Fruit fly (Drosophila melanogaster) S2 (cell line): Measurements from ENCODE around the gene Muc18B.

Experiments used
- CG8478 ChIP-seq: fragments of >200 bp; optimal IDR thresholded peaks from 2 replicates; lab custom pipeline; 2018
- CTCF ChIP-seq, 2 experiments: fragments of >200 bp; optimal IDR thresholded peaks; 2 replicates each; lab custom pipeline; 2018

The Muc18B gene

dm6 chrX:19240230-19240839, 25.0 kb downstream of the Muc18B start:
- no peak for TF ChIP-seq CTCF (optimal IDR thresholded peaks at IDR 0.05; lab: Kevin White, UChicago)
- TF ChIP-seq CG8478 (lab: Kevin White, UChicago), result no peak

dm6 chrX:19241790-19242373, 26.6 kb downstream of the Muc18B start, which contains the start of gene CG14196:
Gene CG14196 (minus strand): TSS chrX:19241840.
- TF ChIP-seq CTCF (optimal IDR thresholded peaks at IDR 0.05; lab: Kevin White, UChicago) (peak; percentile 31 to 42), CG8478 (lab: Kevin White, UChicago) (no peak)

dm6 chrX:19243379-19243834, 28.1 kb downstream of the Muc18B start, which contains the start of gene CG7889:
Gene CG7889 (plus strand): TSS chrX:19243631.
- TF ChIP-seq CTCF (optimal IDR thresholded peaks at IDR 0.05; lab: Kevin White, UChicago) (no peak), CG8478 (lab: Kevin White, UChicago) (no peak)

- TF ChIP-seq CG8478 (lab: Kevin White, UChicago), result no peak
- TF ChIP-seq CTCF (optimal IDR thresholded peaks at IDR 0.05; lab: Kevin White, UChicago), result no peak
Observed at dm6 chrX:19247200-19248052, 32.1 kb downstream of the Muc18B start, which contains the start of gene CG7992. Gene CG7992 (minus strand): TSS chrX:19247250.

- TF ChIP-seq CG8478 (lab: Kevin White, UChicago) (no peak), CTCF (optimal IDR thresholded peaks at IDR 0.05; lab: Kevin White, UChicago) (no peak)
Observed at dm6 chrX:19248426-19249217, 33.3 kb downstream of the Muc18B start, which contains the start of gene Hs3st-B. Gene Hs3st-B (plus strand): TSS chrX:19248639.

dm6 chrX:19249339-19249738, 34.0 kb downstream of the Muc18B start:
- TF ChIP-seq CG8478 (lab: Kevin White, UChicago) (no peak), CTCF (optimal IDR thresholded peaks at IDR 0.05; lab: Kevin White, UChicago) (no peak)

- TF ChIP-seq CG8478 (lab: Kevin White, UChicago) (no peak), CTCF (optimal IDR thresholded peaks at IDR 0.05; lab: Kevin White, UChicago) (no peak)
Observed at dm6 chrX:19250151-19250550, 34.8 kb downstream of the Muc18B start.

dm6 chrX:19259802-19260695, 44.7 kb downstream of the Muc18B start:
- TF ChIP-seq CG8478 (lab: Kevin White, UChicago), result no peak
- no peak for TF ChIP-seq CTCF (optimal IDR thresholded peaks at IDR 0.05; lab: Kevin White, UChicago)

dm6 chrX:19260696-19260989, 45.3 kb downstream of the Muc18B start:
- TF ChIP-seq CG8478 (lab: Kevin White, UChicago) (no peak), CTCF (optimal IDR thresholded peaks at IDR 0.05; lab: Kevin White, UChicago) (no peak)

- TF ChIP-seq CG8478 (lab: Kevin White, UChicago), result no peak
- TF ChIP-seq CTCF (optimal IDR thresholded peaks at IDR 0.05; lab: Kevin White, UChicago), result peak; percentile 55 to 71
Observed at dm6 chrX:19261071-19261470, 45.8 kb downstream of the Muc18B start, which contains the start of gene rictor. Gene rictor (minus strand): TSS chrX:19261240.

- TF ChIP-seq CG8478 (lab: Kevin White, UChicago) (no peak), CTCF (optimal IDR thresholded peaks at IDR 0.05; lab: Kevin White, UChicago) (peak; percentile 7 to 35)
Observed at dm6 chrX:19261528-19262102, 46.3 kb downstream of the Muc18B start, which contains the start of gene Vav. Gene Vav (plus strand): TSS chrX:19261820.

- TF ChIP-seq CG8478 (lab: Kevin White, UChicago) (no peak), CTCF (optimal IDR thresholded peaks at IDR 0.05; lab: Kevin White, UChicago) (no peak)
Observed at dm6 chrX:19262553-19262952, 47.2 kb downstream of the Muc18B start.

- TF ChIP-seq CG8478 (lab: Kevin White, UChicago) (no peak), CTCF (optimal IDR thresholded peaks at IDR 0.05; lab: Kevin White, UChicago) (no peak)
Observed at dm6 chrX:19264396-19264795, 49.1 kb downstream of the Muc18B start.
